Worm (Caenorhabditis elegans) whole organism, late embryonic: ENCODE results near the gene ZK813.5.

Experiments
- C08G9.2 ChIP-seq: sonication (generic microtip); optimal IDR thresholded peaks from 2 replicates; lab custom pipeline; 2016; ENCODE audit warnings: mild to moderate bottlenecking, missing genetic modification characterization, moderate library complexity, missing compliant biosample characterization
- C38D4.7 ChIP-seq: fragments of 200-800 bp; sonication (Bioruptor generic); optimal IDR thresholded peaks from 2 replicates; lab custom pipeline; 2018; ENCODE audit warnings: mild to moderate bottlenecking, missing genetic modification characterization, moderate library complexity, missing compliant biosample characterization
- K09A11.1 ChIP-seq: sonication (generic microtip); optimal IDR thresholded peaks from 2 replicates; lab custom pipeline; 2017; ENCODE audit warnings: antibody characterized with exemption, mild to moderate bottlenecking, missing genetic modification characterization, missing compliant biosample characterization; ENCODE audit not compliant: insufficient read depth
- ceh-14 ChIP-seq: sonication (generic microtip); optimal IDR thresholded peaks from 2 replicates; lab custom pipeline; 2016; ENCODE audit warnings: missing genotype, missing genetic modification characterization, missing compliant biosample characterization
- ceh-19 ChIP-seq: fragments of 200-800 bp; sonication (Bioruptor generic); optimal IDR thresholded peaks from 2 replicates; lab custom pipeline; 2018; ENCODE audit warnings: mild to moderate bottlenecking, missing genetic modification characterization, missing compliant biosample characterization
- ceh-31 ChIP-seq: sonication (generic microtip); optimal IDR thresholded peaks from 2 replicates; lab custom pipeline; 2016; ENCODE audit warnings: missing genetic modification characterization, missing compliant biosample characterization
- ceh-34 ChIP-seq: sonication (generic microtip); optimal IDR thresholded peaks from 2 replicates; lab custom pipeline; 2016; ENCODE audit warnings: mild to moderate bottlenecking, missing genetic modification characterization, missing compliant biosample characterization
- ceh-6 ChIP-seq: fragments of 200-800 bp; sonication (Bioruptor generic); optimal IDR thresholded peaks from 2 replicates; lab custom pipeline; 2018; ENCODE audit warnings: mild to moderate bottlenecking, missing genetic modification characterization, missing compliant biosample characterization
- che-1 ChIP-seq: sonication (generic microtip); optimal IDR thresholded peaks from 2 replicates; lab custom pipeline; 2016; ENCODE audit warnings: mild to moderate bottlenecking, missing genetic modification characterization, missing compliant biosample characterization
- dve-1 ChIP-seq: sonication (generic microtip); optimal IDR thresholded peaks from 2 replicates; lab custom pipeline; 2017; ENCODE audit warnings: antibody characterized with exemption, mild to moderate bottlenecking, missing genetic modification characterization, missing compliant biosample characterization
- ets-4 ChIP-seq: sonication (generic microtip); optimal IDR thresholded peaks from 2 replicates; lab custom pipeline; 2016; ENCODE audit warnings: missing genetic modification characterization, missing compliant biosample characterization
- eyg-1 ChIP-seq: sonication (generic microtip); optimal IDR thresholded peaks from 2 replicates; lab custom pipeline; 2016; ENCODE audit warnings: missing genotype, missing genetic modification characterization, missing compliant biosample characterization
- fkh-6 ChIP-seq: sonication (generic microtip); optimal IDR thresholded peaks from 2 replicates; lab custom pipeline; 2016; ENCODE audit warnings: missing genetic modification characterization, missing compliant biosample characterization
- hlh-13 ChIP-seq: fragments of 200-800 bp; sonication (Bioruptor generic); optimal IDR thresholded peaks from 2 replicates; lab custom pipeline; 2018; ENCODE audit warnings: mild to moderate bottlenecking, missing genetic modification characterization, missing compliant biosample characterization
- hlh-30 ChIP-seq: sonication (generic microtip); optimal IDR thresholded peaks from 2 replicates; lab custom pipeline; 2017; ENCODE audit warnings: antibody characterized with exemption, missing genetic modification characterization, missing compliant biosample characterization; ENCODE audit not compliant: insufficient read depth
- hlh-6 ChIP-seq: sonication (generic microtip); optimal IDR thresholded peaks from 2 replicates; lab custom pipeline; 2016; ENCODE audit warnings: missing genotype, missing genetic modification characterization, missing compliant biosample characterization
- hlh-8 ChIP-seq: sonication (generic microtip); optimal IDR thresholded peaks from 2 replicates; lab custom pipeline; 2016; ENCODE audit warnings: missing genotype, missing genetic modification characterization, missing compliant biosample characterization
- lim-6 ChIP-seq: sonication (generic microtip); optimal IDR thresholded peaks from 2 replicates; lab custom pipeline; 2016; ENCODE audit warnings: missing genetic modification characterization, missing compliant biosample characterization
- lin-11 ChIP-seq: fragments of 200-800 bp; sonication (Bioruptor generic); optimal IDR thresholded peaks from 2 replicates; lab custom pipeline; 2018; ENCODE audit warnings: mild to moderate bottlenecking, missing genetic modification characterization, missing compliant biosample characterization
- nhr-11 ChIP-seq: fragments of 150-350 bp; optimal IDR thresholded peaks from 2 replicates; lab custom pipeline; 2014; ENCODE audit warnings: missing biosample characterization, missing genetic modification characterization
- nhr-232 ChIP-seq: sonication (generic microtip); optimal IDR thresholded peaks from 2 replicates; lab custom pipeline; 2016; ENCODE audit warnings: missing genetic modification characterization, missing compliant biosample characterization
- odd-2 ChIP-seq: sonication (generic microtip); optimal IDR thresholded peaks from 2 replicates; lab custom pipeline; 2017; ENCODE audit warnings: antibody characterized with exemption, mild to moderate bottlenecking, missing genetic modification characterization, missing compliant biosample characterization
- pag-3 ChIP-seq: sonication (generic microtip); optimal IDR thresholded peaks from 2 replicates; lab custom pipeline; 2016; ENCODE audit warnings: missing compliant biosample characterization, missing genetic modification characterization, borderline replicate concordance
- pha-4 ChIP-seq: fragments of 150-350 bp; optimal IDR thresholded peaks from 2 replicates; lab custom pipeline; 2018; ENCODE audit warnings: missing biosample characterization, missing genetic modification reagents, missing genetic modification characterization
- pqm-1 ChIP-seq: sonication (generic microtip); optimal IDR thresholded peaks from 2 replicates; lab custom pipeline; 2016; ENCODE audit warnings: missing genetic modification characterization, missing compliant biosample characterization
- pros-1 ChIP-seq: fragments of 150-350 bp; optimal IDR thresholded peaks from 2 replicates; lab custom pipeline; 2014; ENCODE audit warnings: missing biosample characterization, missing genetic modification reagents, missing genetic modification characterization
- ref-2 ChIP-seq: sonication (generic microtip); optimal IDR thresholded peaks from 2 replicates; lab custom pipeline; 2016; ENCODE audit warnings: missing genetic modification characterization, missing compliant biosample characterization
- rnt-1 ChIP-seq: sonication (generic microtip); optimal IDR thresholded peaks from 2 replicates; lab custom pipeline; 2016; ENCODE audit warnings: missing genetic modification characterization, missing compliant biosample characterization
- sdc-2 ChIP-seq: sonication (generic microtip); optimal IDR thresholded peaks from 2 replicates; lab custom pipeline; 2016; ENCODE audit warnings: missing genotype, missing genetic modification characterization, missing compliant biosample characterization
- sox-2 ChIP-seq: fragments of 200-800 bp; sonication (Bioruptor generic); IDR thresholded peaks from 2 replicates; pipeline ENCODE4 v1.3.6; 2022; ENCODE audit warnings: missing genetic modification reagents, missing genetic modification characterization, missing compliant biosample characterization
- syd-9 ChIP-seq: sonication (generic microtip); optimal IDR thresholded peaks from 2 replicates; lab custom pipeline; 2016; ENCODE audit warnings: mild to moderate bottlenecking, missing genetic modification characterization, moderate library complexity, missing compliant biosample characterization
- tbx-2 ChIP-seq: sonication (generic microtip); optimal IDR thresholded peaks from 2 replicates; lab custom pipeline; 2016; ENCODE audit warnings: missing genetic modification characterization, missing compliant biosample characterization
- tbx-7 ChIP-seq: sonication (generic microtip); optimal IDR thresholded peaks from 2 replicates; lab custom pipeline; 2016; ENCODE audit warnings: missing genotype, missing genetic modification characterization, missing compliant biosample characterization
- unc-55 ChIP-seq: sonication (generic microtip); optimal IDR thresholded peaks from 2 replicates; lab custom pipeline; 2017; ENCODE audit warnings: missing biosample characterization, missing genetic modification reagents, missing genetic modification characterization
- unc-86 ChIP-seq: sonication (generic microtip); optimal IDR thresholded peaks from 2 replicates; lab custom pipeline; 2016; ENCODE audit warnings: missing genetic modification characterization, missing compliant biosample characterization
- ztf-16 ChIP-seq: sonication (generic microtip); optimal IDR thresholded peaks from 2 replicates; lab custom pipeline; 2017; ENCODE audit warnings: missing genetic modification characterization, missing compliant biosample characterization

Gene ZK813.5

DNA sequence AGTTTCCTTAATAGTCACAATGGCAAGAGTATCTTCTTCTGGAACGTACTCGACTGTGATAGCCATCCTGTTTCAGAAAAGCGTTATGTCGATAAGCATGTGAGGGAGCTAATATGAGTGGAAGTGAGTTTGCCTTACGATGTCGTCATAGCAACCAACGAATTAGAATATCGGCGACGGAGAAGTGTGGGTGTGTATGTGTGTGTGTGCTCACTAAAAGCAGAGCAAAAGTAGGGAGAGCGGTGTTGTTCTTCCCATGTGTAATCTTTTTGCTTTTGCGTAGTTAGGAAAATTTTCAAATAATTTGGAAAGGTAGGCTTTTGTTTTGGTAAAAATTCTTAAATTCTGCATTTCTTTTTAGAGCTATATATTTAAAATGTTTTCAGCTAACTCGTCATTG lies at the start of gene ZK813.5:
Gene ZK813.5, minus strand, starts transcription at position 101 of the 400 bp plus-strand sequence.
- TF ChIP-seq hlh-6 (tag; lab: Kevin White, UChicago) = no peak
- no peak for TF ChIP-seq che-1 (tag; lab: Kevin White, UChicago)

DNA sequence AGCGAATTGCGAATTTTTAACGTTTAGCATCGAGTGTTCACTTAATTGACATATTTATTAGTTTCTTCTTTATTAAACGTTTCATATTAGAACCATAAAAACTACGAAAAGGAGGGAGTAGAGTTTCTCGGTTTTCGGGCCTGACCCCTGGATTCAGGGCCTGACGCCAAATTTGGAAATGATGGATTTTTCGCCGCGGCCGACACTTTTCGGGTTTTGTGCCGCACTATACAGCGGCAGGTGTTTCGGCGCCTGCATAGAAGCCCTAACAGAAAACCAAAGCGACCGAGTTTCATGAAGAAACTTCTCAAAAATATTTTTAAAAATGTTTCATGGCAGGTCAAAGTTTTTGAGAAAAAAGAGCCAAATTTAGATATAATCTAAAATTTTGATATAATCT lies 49.3 kb upstream of the ZK813.5 start:
- no peak for TF ChIP-seq pros-1 (tag; lab: Kevin White, UChicago)
- no peak for TF ChIP-seq hlh-8 (tag; lab: Kevin White, UChicago)
- no peak for TF ChIP-seq syd-9 (tag; lab: Kevin White, UChicago)
- TF ChIP-seq dve-1 (tag; lab: Kevin White, UChicago) = no peak

DNA sequence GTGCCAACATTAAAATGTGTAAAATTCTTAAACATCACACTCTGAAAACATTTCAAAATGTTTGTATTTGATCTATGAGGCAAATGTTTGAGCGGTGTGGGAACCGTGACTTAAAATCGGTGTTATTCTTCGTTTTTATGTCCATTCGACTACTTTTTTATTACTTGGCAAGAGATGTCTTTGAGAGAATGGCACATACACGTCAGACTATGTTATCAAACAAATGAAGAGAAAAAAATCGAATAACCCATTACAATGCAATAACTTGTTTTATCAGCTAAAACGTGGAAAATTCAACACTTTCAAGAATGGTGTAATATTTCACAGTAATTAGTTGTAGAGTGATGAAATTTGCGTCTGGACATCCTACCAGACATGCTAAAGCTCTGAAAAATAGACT lies 48.8 kb upstream of the ZK813.5 start:
- no peak for TF ChIP-seq ref-2
- TF ChIP-seq sdc-2 (tag; lab: Kevin White, UChicago) = no peak
- TF ChIP-seq C38D4.7 (GFP tag; lab: Kevin White, UChicago) = no peak
- no peak for TF ChIP-seq lin-11
- no peak for TF ChIP-seq dve-1 (tag; lab: Kevin White, UChicago)
- no peak for TF ChIP-seq che-1 (tag; lab: Kevin White, UChicago)
- no peak for TF ChIP-seq K09A11.1
- TF ChIP-seq hlh-8 (tag; lab: Kevin White, UChicago) = no peak
- no peak for TF ChIP-seq odd-2
- TF ChIP-seq nhr-11 = no peak
- TF ChIP-seq pha-4 (tag; lab: Kevin White, UChicago) = no peak
- TF ChIP-seq nhr-232 (tag; lab: Kevin White, UChicago) = no peak
- TF ChIP-seq syd-9 (tag; lab: Kevin White, UChicago) = no peak
- TF ChIP-seq eyg-1 (tag; lab: Kevin White, UChicago) = no peak
- no peak for TF ChIP-seq rnt-1 (tag; lab: Kevin White, UChicago)
- TF ChIP-seq pag-3 = no peak
- TF ChIP-seq ceh-34 (tag; lab: Kevin White, UChicago) = no peak
- TF ChIP-seq ceh-19 (GFP tag; lab: Kevin White, UChicago) = no peak
- no peak for TF ChIP-seq unc-55

DNA sequence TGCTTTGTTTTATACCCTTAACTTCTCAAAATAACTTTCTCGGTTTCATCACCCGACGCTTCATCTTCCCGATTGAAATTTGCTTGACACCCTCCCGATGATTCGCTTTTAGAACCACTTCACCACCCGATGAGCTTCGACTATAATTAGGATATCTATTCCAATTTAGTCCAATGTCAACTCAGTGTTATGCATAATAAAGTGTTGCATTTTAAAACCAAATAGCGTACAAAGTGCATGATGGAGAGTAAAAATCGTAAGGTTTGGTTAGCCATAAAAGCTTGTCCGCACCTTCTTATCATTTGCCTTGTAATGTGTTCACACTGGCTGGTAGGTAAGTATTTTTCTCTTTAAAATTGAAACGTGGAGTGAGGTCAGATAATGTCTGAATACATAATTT lies 47.9 kb upstream of the ZK813.5 start, which contains the start of gene C12D12.1:
Gene C12D12.1, plus strand, starts transcription at position 301 of the 400 bp plus-strand sequence.
- TF ChIP-seq fkh-6 (tag; lab: Kevin White, UChicago) = no peak
- no peak for TF ChIP-seq sox-2 (GFP tag; lab: Robert Waterston, UW)
- TF ChIP-seq ceh-31 (tag; lab: Kevin White, UChicago) = no peak
- no peak for TF ChIP-seq C08G9.2 (tag; lab: Kevin White, UChicago)
- TF ChIP-seq hlh-30 (tag; lab: Kevin White, UChicago) = no peak
- no peak for TF ChIP-seq K09A11.1
- TF ChIP-seq tbx-7 (tag; lab: Kevin White, UChicago) = no peak
- TF ChIP-seq ceh-6 (GFP tag; lab: Kevin White, UChicago) = no peak
- TF ChIP-seq ets-4 (tag; lab: Kevin White, UChicago) = no peak
- no peak for TF ChIP-seq sdc-2 (tag; lab: Kevin White, UChicago)
- no peak for TF ChIP-seq unc-86 (tag; lab: Kevin White, UChicago)
- TF ChIP-seq che-1 (tag; lab: Kevin White, UChicago) = no peak
- no peak for TF ChIP-seq ceh-14 (tag; lab: Kevin White, UChicago)
- no peak for TF ChIP-seq lim-6
- TF ChIP-seq pqm-1 (tag; lab: Kevin White, UChicago) = no peak
- TF ChIP-seq hlh-13 (GFP tag; lab: Kevin White, UChicago) = no peak
- TF ChIP-seq ztf-16 (tag; lab: Kevin White, UChicago) = no peak
- TF ChIP-seq tbx-2 (tag; lab: Kevin White, UChicago) = no peak
- TF ChIP-seq nhr-11 = no peak
- TF ChIP-seq hlh-6 (tag; lab: Kevin White, UChicago) = no peak
